Worm (Caenorhabditis elegans) whole organism, L4/young adult: ENCODE data around the gene C09B8.3.

Experiments used
- W03F9.2 ChIP-seq: fragments of 150-350 bp; optimal IDR thresholded peaks from 2 replicates; lab custom pipeline; 2014; ENCODE audit warnings: missing biosample characterization, missing genetic modification characterization
- dao-5 ChIP-seq: sonication (generic microtip); optimal IDR thresholded peaks from 2 replicates; lab custom pipeline; 2016; ENCODE audit warnings: missing genotype, missing genetic modification characterization, moderate library complexity, missing compliant biosample characterization
- him-1 ChIP-seq: sonication (generic microtip); optimal IDR thresholded peaks from 2 replicates; lab custom pipeline; 2016; ENCODE audit warnings: missing genotype, missing genetic modification reagents, missing genetic modification characterization, missing compliant biosample characterization

- TF ChIP-seq him-1 (tag; lab: Kevin White, UChicago) (no peak), W03F9.2 (tag; lab: Kevin White, UChicago) (no peak), dao-5 (tag; lab: Kevin White, UChicago) (no peak)
These were observed 51.7 kb downstream of the C09B8.3 start, which contains the start of gene R07E4.1 for ce11 chrX:5958815-5959214.
